Fruit fly (Drosophila melanogaster) S2 (cell line): ENCODE data around the gene CG12105.

ENCODE experiments used
- CG8478 ChIP-seq: fragments of >200 bp; optimal IDR thresholded peaks from 2 replicates; lab custom pipeline; 2018
- CTCF ChIP-seq, 2 experiments: fragments of >200 bp; optimal IDR thresholded peaks; 2 replicates each; lab custom pipeline; 2018

dm6 chr3L:1584003-1584402 is 31.6 kb downstream of the CG12105 start:
- TF ChIP-seq CTCF (optimal IDR thresholded peaks at IDR 0.05; lab: Kevin White, UChicago) (no peak), CG8478 (lab: Kevin White, UChicago) (no peak)
